Worm (Caenorhabditis elegans): Measurements from ENCODE around the gene mec-9.
A peak's percentile ranks its signal among the peaks of the same experiment; 100 is the strongest.

Gene mec-9

ce11 chrV:9943039-9943438 lies 28.1 kb upstream of the mec-9 start, which contains the start of gene fipr-12:
TSS of gene fipr-12 (plus strand) at chrV:9943339.
- TF ChIP-seq mls-2 (tag; optimal IDR thresholded peaks at IDR 0.05) (no peak), zip-8 (tag; optimal IDR thresholded peaks at IDR 0.05) (no peak), nhr-237 (tag; optimal IDR thresholded peaks at IDR 0.05) (no peak), ceh-43 (GFP tag; optimal IDR thresholded peaks at IDR 0.05) (no peak), pha-4 (tag; optimal IDR thresholded peaks at IDR 0.05) (no peak), ceh-83 (GFP tag; optimal IDR thresholded peaks at IDR 0.05) (no peak)

- TF ChIP-seq zip-8 (tag; optimal IDR thresholded peaks at IDR 0.05) (no peak), nhr-76 (tag; optimal IDR thresholded peaks at IDR 0.05) (no peak), ceh-83 (GFP tag; optimal IDR thresholded peaks at IDR 0.05) (no peak), unc-62 (GFP tag; optimal IDR thresholded peaks at IDR 0.05) (no peak), unc-120 (tag; optimal IDR thresholded peaks at IDR 0.05; ENCODE audit: poor library complexity, severe bottlenecking) (no peak), flh-1 (GFP tag; optimal IDR thresholded peaks at IDR 0.05) (no peak), lin-32 (GFP tag; optimal IDR thresholded peaks at IDR 0.05) (no peak)
Observed at ce11 chrV:9937435-9937834, 22.5 kb upstream of the mec-9 start, which contains the start of gene srj-33. TSS of gene srj-33 (minus strand) at chrV:9937535.

DNA sequence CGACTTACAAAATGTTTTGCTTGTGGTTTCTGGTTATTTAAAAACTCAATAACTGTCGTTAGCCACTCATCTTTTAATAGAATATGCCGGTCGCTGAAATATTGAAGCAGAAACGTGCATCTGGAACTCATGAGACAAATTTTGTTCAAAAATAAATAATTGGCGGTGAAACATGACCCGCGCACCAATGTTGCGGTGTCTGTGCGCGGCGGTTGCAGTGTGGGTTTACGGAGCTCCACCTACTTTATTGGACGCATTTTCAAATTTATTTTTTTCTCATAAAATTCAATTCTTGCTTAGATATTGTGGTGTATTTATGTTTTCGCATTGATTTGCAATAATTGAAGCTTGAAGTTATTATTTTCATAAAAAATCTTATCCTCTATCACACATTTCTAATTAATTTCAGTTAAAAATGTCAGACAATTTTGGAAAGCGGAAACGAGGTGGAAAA lies 15.7 kb upstream of the mec-9 start, which contains the start of the genes rmh-2 and suds-3:
rmh-2 (minus strand) TSS at position 164 of the 454 bp plus-strand sequence.
suds-3 (plus strand) TSS at position 404 of the 454 bp plus-strand sequence.
- TF ChIP-seq lsy-2 (tag; optimal IDR thresholded peaks at IDR 0.05) (peak; percentile 21), M03D4.4 (tag; optimal IDR thresholded peaks at IDR 0.05) (peak; percentile 13), sptf-1 (tag; optimal IDR thresholded peaks at IDR 0.05) (peak; percentile 0), mep-1 (tag; optimal IDR thresholded peaks at IDR 0.05) (peak; percentile 66), ceh-39 (tag; optimal IDR thresholded peaks at IDR 0.05) (no peak)

ce11 chrV:9927954-9928353 lies 13.0 kb upstream of the mec-9 start:
- TF ChIP-seq tbx-8 (GFP tag; optimal IDR thresholded peaks at IDR 0.05), result no peak
- no peak for TF ChIP-seq ztf-11 (tag; optimal IDR thresholded peaks at IDR 0.05)

DNA sequence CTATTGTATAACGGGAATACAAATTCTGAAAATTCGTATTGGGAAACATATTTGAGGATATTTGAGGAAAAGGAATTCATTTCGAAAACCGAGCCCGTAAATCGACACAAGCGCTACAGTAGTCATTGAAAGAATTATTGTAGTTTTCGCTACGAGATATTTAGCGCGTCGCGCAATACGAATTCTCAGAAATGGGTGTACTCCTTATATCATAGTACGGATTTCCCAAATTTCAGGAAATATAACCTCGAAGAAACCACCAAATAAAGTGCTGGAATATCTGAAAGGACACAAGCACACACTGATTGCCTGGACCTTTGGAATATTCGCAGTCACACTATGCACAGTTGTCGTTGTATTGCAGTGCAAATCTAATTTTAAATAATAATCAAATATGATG lies 12.5 kb upstream of the mec-9 start:
- TF ChIP-seq nhr-28 (tag; optimal IDR thresholded peaks at IDR 0.05), result no peak

DNA sequence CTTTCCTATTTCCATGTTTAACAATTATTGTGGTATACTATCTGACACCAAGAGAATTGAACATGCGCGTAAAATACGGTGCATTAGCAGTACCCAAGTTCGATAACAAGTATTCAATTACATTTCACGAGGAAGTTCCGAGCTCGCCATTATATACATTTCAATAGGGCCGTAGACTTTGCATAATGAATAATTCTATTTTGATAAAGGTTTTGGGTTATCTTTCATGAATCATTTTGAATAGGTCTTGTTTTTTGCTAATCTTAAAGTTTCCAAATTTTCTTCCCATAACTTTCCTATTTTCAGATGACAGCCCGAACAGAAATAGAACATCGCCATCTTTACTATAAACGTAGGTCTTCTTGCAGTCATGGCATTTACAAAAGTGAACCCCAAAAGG lies 11.3 kb upstream of the mec-9 start, which contains the start of gene C50H2.13:
C50H2.13 (plus strand) TSS at position 301 of the 400 bp plus-strand sequence.
- TF ChIP-seq mep-1 (tag; optimal IDR thresholded peaks at IDR 0.05), result no peak
- TF ChIP-seq sptf-1 (tag; optimal IDR thresholded peaks at IDR 0.05), result no peak
- TF ChIP-seq blmp-1 (tag; optimal IDR thresholded peaks at IDR 0.05), result no peak
- no peak for TF ChIP-seq snpc-4 (tag; optimal IDR thresholded peaks at IDR 0.05)
- TF ChIP-seq nhr-28 (tag; optimal IDR thresholded peaks at IDR 0.05), result no peak
- TF ChIP-seq unc-62 (GFP tag; optimal IDR thresholded peaks at IDR 0.05), result no peak
- no peak for TF ChIP-seq lin-32 (GFP tag; optimal IDR thresholded peaks at IDR 0.05)
- TF ChIP-seq cnd-1 (tag; optimal IDR thresholded peaks at IDR 0.05), result no peak
- no peak for TF ChIP-seq zip-8 (tag; optimal IDR thresholded peaks at IDR 0.05)
- no peak for TF ChIP-seq ceh-43 (GFP tag; optimal IDR thresholded peaks at IDR 0.05)
- TF ChIP-seq mab-5 (tag; optimal IDR thresholded peaks at IDR 0.05), result no peak
- no peak for TF ChIP-seq elt-3 (tag; optimal IDR thresholded peaks at IDR 0.05)
- no peak for TF ChIP-seq hlh-1 (tag; optimal IDR thresholded peaks at IDR 0.05)
- no peak for TF ChIP-seq bed-3 (GFP tag; optimal IDR thresholded peaks at IDR 0.05)
- no peak for TF ChIP-seq nhr-12 (tag; optimal IDR thresholded peaks at IDR 0.05)
- no peak for TF ChIP-seq lin-13 (tag; optimal IDR thresholded peaks at IDR 0.05)

DNA sequence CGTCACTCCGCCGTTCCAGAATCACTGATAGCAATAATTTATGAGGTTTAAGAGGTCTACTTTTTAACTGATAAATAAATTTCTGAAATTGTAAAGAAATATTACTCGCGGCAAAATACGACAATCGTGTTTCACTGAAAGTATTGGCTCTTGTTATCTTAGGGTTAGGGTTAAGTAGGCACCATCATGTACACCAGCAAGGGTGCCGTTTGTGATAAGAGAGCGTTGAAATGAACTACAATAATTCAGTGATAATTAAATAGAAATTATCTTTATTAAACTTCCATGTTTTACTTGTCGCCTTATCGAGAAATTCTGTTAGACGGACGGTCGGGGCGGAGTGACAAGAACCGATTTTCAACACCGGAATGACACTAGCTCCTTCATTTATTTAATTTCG lies 10.7 kb upstream of the mec-9 start:
- TF ChIP-seq ztf-11 (tag; optimal IDR thresholded peaks at IDR 0.05), result no peak
- TF ChIP-seq mls-2 (tag; optimal IDR thresholded peaks at IDR 0.05), result no peak
- TF ChIP-seq nhr-12 (tag; optimal IDR thresholded peaks at IDR 0.05), result no peak
- TF ChIP-seq mep-1 (tag; optimal IDR thresholded peaks at IDR 0.05), result no peak
- TF ChIP-seq M03D4.4 (tag; optimal IDR thresholded peaks at IDR 0.05), result no peak
- TF ChIP-seq sem-2 (GFP tag; optimal IDR thresholded peaks at IDR 0.05), result no peak
- TF ChIP-seq elt-3 (tag; optimal IDR thresholded peaks at IDR 0.05), result no peak
- TF ChIP-seq flh-1 (GFP tag; optimal IDR thresholded peaks at IDR 0.05), result no peak
- TF ChIP-seq lsy-2 (tag; optimal IDR thresholded peaks at IDR 0.05), result no peak
- no peak for TF ChIP-seq lin-32 (GFP tag; optimal IDR thresholded peaks at IDR 0.05)
- TF ChIP-seq nhr-28 (tag; optimal IDR thresholded peaks at IDR 0.05), result no peak
- no peak for TF ChIP-seq ces-1 (GFP tag; optimal IDR thresholded peaks at IDR 0.05)
- TF ChIP-seq mab-5 (tag; optimal IDR thresholded peaks at IDR 0.05), result no peak
